Fruit fly (Drosophila melanogaster): Measurements from ENCODE around the gene ergic53.

The ergic53 gene

DNA sequence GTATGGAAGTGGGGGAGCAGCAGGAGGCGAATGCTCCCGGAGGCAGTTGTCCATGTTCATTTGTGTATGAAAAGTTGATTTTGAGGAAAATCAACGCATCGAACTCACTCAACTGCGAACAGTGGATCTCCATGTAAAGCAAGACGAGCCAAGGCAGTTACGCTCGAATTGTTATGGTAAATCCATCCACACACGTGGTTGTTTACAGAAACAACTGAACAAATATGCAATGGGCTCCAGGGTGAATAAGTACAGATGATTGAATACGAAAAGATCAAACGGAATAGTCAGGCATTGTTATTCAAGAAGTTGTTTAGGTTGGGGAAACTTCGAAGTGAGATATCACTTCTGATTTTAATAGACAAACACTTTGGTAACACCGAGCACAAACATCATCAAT, 49.3 kb downstream of the ergic53 start:
- TF ChIP-seq klu (GFP tag; IDR thresholded peaks at IDR 0.05) (no peak), CG11560 (tag; IDR thresholded peaks at IDR 0.05) (no peak), CG16779 (GFP tag; IDR thresholded peaks at IDR 0.05) (no peak), Bgb (GFP tag; IDR thresholded peaks at IDR 0.05; ENCODE audit: partially characterized antibody) (no peak), sd (tag; optimal IDR thresholded peaks at IDR 0.05) (peak; percentile 41), CHES-1-like (GFP tag; optimal IDR thresholded peaks at IDR 0.05) (no peak), CG11398 (GFP tag; optimal IDR thresholded peaks at IDR 0.05) (no peak), CG7786 (GFP tag; optimal IDR thresholded peaks at IDR 0.05) (no peak), NfI (GFP tag; optimal IDR thresholded peaks at IDR 0.05) (no peak), dm (GFP tag; optimal IDR thresholded peaks at IDR 0.05) (no peak), CG4617 (GFP tag; optimal IDR thresholded peaks at IDR 0.05; ENCODE audit: borderline replicate concordance) (no peak), vvl (GFP tag; IDR thresholded peaks at IDR 0.05) (peak; percentile 45; the same call in 1 of the 2 replicates), abd-A (tag; optimal IDR thresholded peaks at IDR 0.05) (no peak), CG9817 (tag; optimal IDR thresholded peaks at IDR 0.05) (peak; percentile 15), CG18599 (GFP tag; optimal IDR thresholded peaks at IDR 0.05) (peak; percentile 74), YL-1 (GFP tag; optimal IDR thresholded peaks at IDR 0.05) (no peak), CG10543 (GFP tag; optimal IDR thresholded peaks at IDR 0.05) (peak; percentile 15), CG10654 (GFP tag; optimal IDR thresholded peaks at IDR 0.05) (no peak), gcm (GFP tag; optimal IDR thresholded peaks at IDR 0.05) (no peak), Hr78 (GFP tag; optimal IDR thresholded peaks at IDR 0.05) (no peak), CG5953 (GFP tag; IDR thresholded peaks at IDR 0.05) (no peak), CG17802 (tag; optimal IDR thresholded peaks at IDR 0.05) (no peak), tll (GFP tag; optimal IDR thresholded peaks at IDR 0.05) (no peak), ara (GFP tag; IDR thresholded peaks at IDR 0.05) (no peak), nau (GFP tag; optimal IDR thresholded peaks at IDR 0.05) (no peak), CG9876 (GFP tag; optimal IDR thresholded peaks at IDR 0.05) (no peak), CG32532 (GFP tag; IDR thresholded peaks at IDR 0.05) (no peak), CG10959 (GFP tag; IDR thresholded peaks at IDR 0.05) (no peak), lab (GFP tag; optimal IDR thresholded peaks at IDR 0.05) (peak; percentile 82), Awh (GFP tag; IDR thresholded peaks at IDR 0.05) (peak; percentile 60), CTCF (GFP tag; optimal IDR thresholded peaks at IDR 0.05) (no peak), ab (GFP tag; optimal IDR thresholded peaks at IDR 0.05) (no peak), CG2889 (GFP tag; IDR thresholded peaks at IDR 0.05) (no peak), nom (GFP tag; optimal IDR thresholded peaks at IDR 0.05) (no peak), org-1 (GFP tag; optimal IDR thresholded peaks at IDR 0.05) (peak; percentile 68), Optix (GFP tag; IDR thresholded peaks at IDR 0.05) (no peak), CG32767 (GFP tag; IDR thresholded peaks at IDR 0.05) (no peak), Xbp1 (GFP tag; optimal IDR thresholded peaks at IDR 0.05) (no peak), CG15269 (tag; optimal IDR thresholded peaks at IDR 0.05) (no peak), GATAe (GFP tag; conservative IDR thresholded peaks at IDR 0.05) (no peak), CG13123 (GFP tag; optimal IDR thresholded peaks at IDR 0.05) (no peak), CG11085 (GFP tag; IDR thresholded peaks at IDR 0.05) (peak; percentile 24; the same call in 1 of the 2 replicates), ato (GFP tag; IDR thresholded peaks at IDR 0.05; ENCODE audit: partially characterized antibody) (no peak), trh (GFP tag; optimal IDR thresholded peaks at IDR 0.05) (no peak), kah (GFP tag; optimal IDR thresholded peaks at IDR 0.05) (peak; percentile 13), CG6854 (GFP tag; optimal IDR thresholded peaks at IDR 0.05) (peak; percentile 71), CG11696 (GFP tag; IDR thresholded peaks at IDR 0.05) (no peak), emc (GFP tag; optimal IDR thresholded peaks at IDR 0.05) (no peak), cg (GFP tag; optimal IDR thresholded peaks at IDR 0.05) (no peak), Hr3 (GFP tag; optimal IDR thresholded peaks at IDR 0.05) (no peak), croc (GFP tag; conservative IDR thresholded peaks at IDR 0.05) (no peak), Mrtf (GFP tag; IDR thresholded peaks at IDR 0.05) (no peak)

Data from whole organism, embryonic.